Worm (Caenorhabditis elegans) whole organism, mixed stage, embryonic: ENCODE data around the gene Y54G9A.9.

ENCODE experiments used
- M03D4.4 ChIP-seq: sonication (generic microtip); optimal IDR thresholded peaks from 2 replicates; lab custom pipeline; 2017; ENCODE audit warnings: mild to moderate bottlenecking, missing genetic modification characterization, missing compliant biosample characterization
- bed-3 ChIP-seq: fragments of 200-800 bp; sonication (Bioruptor generic); optimal IDR thresholded peaks from 3 replicates; lab custom pipeline; 2018; ENCODE audit warnings: mild to moderate bottlenecking, missing genetic modification characterization, moderate library complexity, missing compliant biosample characterization
- blmp-1 ChIP-seq: fragments of 150-350 bp; optimal IDR thresholded peaks from 2 replicates; lab custom pipeline; 2014; ENCODE audit warnings: missing biosample characterization, missing genetic modification characterization
- ceh-39 ChIP-seq: fragments of 150-350 bp; optimal IDR thresholded peaks from 2 replicates; lab custom pipeline; 2014; ENCODE audit warnings: missing biosample characterization, missing genetic modification characterization
- ceh-43 ChIP-seq: fragments of 200-800 bp; sonication (Bioruptor generic); optimal IDR thresholded peaks from 2 replicates; lab custom pipeline; 2018; ENCODE audit warnings: mild to moderate bottlenecking, missing genetic modification characterization, moderate library complexity, missing compliant biosample characterization
- ceh-83 ChIP-seq: fragments of 200-800 bp; sonication (Bioruptor generic); optimal IDR thresholded peaks from 2 replicates; lab custom pipeline; 2018; ENCODE audit warnings: mild to moderate bottlenecking, missing genetic modification characterization, missing compliant biosample characterization
- ces-1 ChIP-seq: fragments of 150-350 bp; optimal IDR thresholded peaks from 2 replicates; lab custom pipeline; 2014; ENCODE audit warnings: missing biosample characterization, missing genetic modification reagents, missing genetic modification characterization
- cnd-1 ChIP-seq: fragments of 200-800 bp; sonication (Bioruptor generic); optimal IDR thresholded peaks from 2 replicates; lab custom pipeline; 2018; ENCODE audit warnings: mild to moderate bottlenecking, missing genetic modification characterization, missing compliant biosample characterization
- drap-1 ChIP-seq: fragments of 200-800 bp; sonication (Bioruptor generic); optimal IDR thresholded peaks from 3 replicates; lab custom pipeline; 2018; ENCODE audit warnings: mild to moderate bottlenecking, missing genetic modification characterization, missing compliant biosample characterization
- elt-1 ChIP-seq: sonication (generic microtip); optimal IDR thresholded peaks from 2 replicates; lab custom pipeline; 2017; ENCODE audit warnings: missing genetic modification characterization, mild to moderate bottlenecking, missing compliant biosample characterization, antibody characterized with exemption, moderate library complexity, borderline replicate concordance; ENCODE audit not compliant: insufficient read depth
- elt-3 ChIP-seq: fragments of 150-350 bp; optimal IDR thresholded peaks from 2 replicates; lab custom pipeline; 2014; ENCODE audit warnings: missing biosample characterization, missing genetic modification characterization
- flh-1 ChIP-seq: fragments of 200-800 bp; sonication (Bioruptor generic); optimal IDR thresholded peaks from 2 replicates; lab custom pipeline; 2018; ENCODE audit warnings: mild to moderate bottlenecking, missing genetic modification characterization, moderate library complexity, missing compliant biosample characterization
- hlh-1 ChIP-seq: fragments of 150-350 bp; optimal IDR thresholded peaks from 2 replicates; lab custom pipeline; 2014; ENCODE audit warnings: missing biosample characterization, missing genetic modification reagents, missing genetic modification characterization
- lin-13 ChIP-seq: fragments of 150-350 bp; optimal IDR thresholded peaks from 2 replicates; lab custom pipeline; 2014; ENCODE audit warnings: missing biosample characterization, missing genetic modification characterization
- lin-32 ChIP-seq: fragments of 200-800 bp; sonication (Bioruptor generic); optimal IDR thresholded peaks from 2 replicates; lab custom pipeline; 2018; ENCODE audit warnings: mild to moderate bottlenecking, missing genetic modification characterization, missing compliant biosample characterization
- lsy-2 ChIP-seq: fragments of 150-350 bp; optimal IDR thresholded peaks from 2 replicates; lab custom pipeline; 2014; ENCODE audit warnings: missing biosample characterization, missing genetic modification characterization
- mab-5 ChIP-seq: fragments of 150-350 bp; optimal IDR thresholded peaks from 2 replicates; lab custom pipeline; 2014; ENCODE audit warnings: missing biosample characterization, missing genetic modification characterization
- mep-1 ChIP-seq: fragments of 150-350 bp; optimal IDR thresholded peaks from 2 replicates; lab custom pipeline; 2017; ENCODE audit warnings: missing biosample characterization, missing genetic modification reagents, missing genetic modification characterization, inconsistent platforms
- mls-2 ChIP-seq: sonication (generic microtip); optimal IDR thresholded peaks from 2 replicates; lab custom pipeline; 2016; ENCODE audit warnings: mild to moderate bottlenecking, missing genetic modification characterization, moderate library complexity, missing compliant biosample characterization
- nhr-12 ChIP-seq: fragments of 150-350 bp; optimal IDR thresholded peaks from 2 replicates; lab custom pipeline; 2014; ENCODE audit warnings: missing biosample characterization, missing genetic modification characterization
- nhr-2 ChIP-seq: fragments of 150-350 bp; optimal IDR thresholded peaks from 2 replicates; lab custom pipeline; 2014; ENCODE audit warnings: missing biosample characterization, missing genetic modification characterization
- nhr-28 ChIP-seq: fragments of 150-350 bp; optimal IDR thresholded peaks from 2 replicates; lab custom pipeline; 2014; ENCODE audit warnings: missing biosample characterization, missing genetic modification characterization
- nhr-76 ChIP-seq: sonication (generic microtip); optimal IDR thresholded peaks from 2 replicates; lab custom pipeline; 2017; ENCODE audit warnings: missing biosample characterization, missing genetic modification characterization
- pha-4 ChIP-seq: fragments of 150-350 bp; optimal IDR thresholded peaks from 2 replicates; lab custom pipeline; 2018; ENCODE audit warnings: missing biosample characterization, missing genetic modification reagents, missing genetic modification characterization
- snpc-4 ChIP-seq: fragments of 150-350 bp; optimal IDR thresholded peaks from 2 replicates; lab custom pipeline; 2014; ENCODE audit warnings: missing biosample characterization, missing genetic modification characterization
- sptf-1 ChIP-seq: sonication (generic microtip); optimal IDR thresholded peaks from 2 replicates; lab custom pipeline; 2017; ENCODE audit warnings: mild to moderate bottlenecking, missing genetic modification characterization, moderate library complexity, missing compliant biosample characterization
- tbx-8 ChIP-seq: fragments of 200-800 bp; sonication (Bioruptor generic); optimal IDR thresholded peaks from 2 replicates; lab custom pipeline; 2018; ENCODE audit warnings: mild to moderate bottlenecking, missing genetic modification characterization, moderate library complexity, missing compliant biosample characterization
- unc-120 ChIP-seq: sonication (generic microtip); optimal IDR thresholded peaks from 2 replicates; lab custom pipeline; 2017; ENCODE audit warnings: missing genetic modification characterization, missing compliant biosample characterization; ENCODE audit not compliant: poor library complexity, severe bottlenecking
- unc-62 ChIP-seq: fragments of 150-350 bp; optimal IDR thresholded peaks from 2 replicates; lab custom pipeline; 2014; ENCODE audit warnings: missing biosample characterization, missing genetic modification reagents, missing genetic modification characterization
- zip-8 ChIP-seq: fragments of 150-350 bp; optimal IDR thresholded peaks from 2 replicates; lab custom pipeline; 2014; ENCODE audit warnings: missing biosample characterization, missing genetic modification characterization
- ztf-11 ChIP-seq: fragments of 150-350 bp; optimal IDR thresholded peaks from 2 replicates; lab custom pipeline; 2014; ENCODE audit warnings: missing biosample characterization, missing genetic modification characterization

Y54G9A.9 gene

ce11 chrII:13715733-13716132 lies 13.8 kb upstream of the Y54G9A.9 start, which contains the start of gene zipt-2.3:
TSS of gene zipt-2.3 (minus strand) at chrII:13715879.
- TF ChIP-seq elt-1 (tag; lab: Kevin White, UChicago) (no peak), hlh-1 (tag; lab: Kevin White, UChicago) (no peak), lin-32 (GFP tag; lab: Kevin White, UChicago) (no peak), cnd-1 (tag; lab: Kevin White, UChicago) (no peak), sptf-1 (tag; lab: Kevin White, UChicago) (no peak), bed-3 (GFP tag; lab: Kevin White, UChicago) (no peak), lsy-2 (tag; lab: Kevin White, UChicago) (no peak), mls-2 (tag; lab: Kevin White, UChicago) (no peak), elt-3 (tag; lab: Kevin White, UChicago) (no peak), unc-120 (tag; lab: Kevin White, UChicago) (no peak), drap-1 (no peak)
- TF ChIP-seq, all 35 proteins: peak for 0

- no peak for TF ChIP-seq ces-1
- no peak for TF ChIP-seq mep-1 (tag; lab: Kevin White, UChicago)
- no peak for TF ChIP-seq lin-32 (GFP tag; lab: Kevin White, UChicago)
- TF ChIP-seq lsy-2 (tag; lab: Kevin White, UChicago) = no peak
- TF ChIP-seq unc-62 (GFP tag; lab: Kevin White, UChicago) = no peak
- no peak for TF ChIP-seq tbx-8 (GFP tag; lab: Kevin White, UChicago)
- no peak for TF ChIP-seq cnd-1 (tag; lab: Kevin White, UChicago)
- TF ChIP-seq M03D4.4 = no peak
- no peak for TF ChIP-seq nhr-76 (tag; lab: Kevin White, UChicago)
- no peak for TF ChIP-seq hlh-1 (tag; lab: Kevin White, UChicago)
- no peak for TF ChIP-seq zip-8 (tag; lab: Kevin White, UChicago)
- TF ChIP-seq lin-13 (tag; lab: Kevin White, UChicago) = no peak
- TF ChIP-seq elt-1 (tag; lab: Kevin White, UChicago) = no peak
- no peak for TF ChIP-seq ceh-39
- no peak for TF ChIP-seq bed-3 (GFP tag; lab: Kevin White, UChicago)
- no peak for TF ChIP-seq mab-5 (tag; lab: Kevin White, UChicago)
- TF ChIP-seq blmp-1 = no peak
- TF ChIP-seq nhr-12 (tag; lab: Kevin White, UChicago) = no peak
Observed at ce11 chrII:13717393-13718367, 11.8 kb upstream of the Y54G9A.9 start.

- TF ChIP-seq lin-13 (tag; lab: Kevin White, UChicago) (no peak), zip-8 (tag; lab: Kevin White, UChicago) (no peak), lin-32 (GFP tag; lab: Kevin White, UChicago) (no peak), ceh-43 (GFP tag; lab: Kevin White, UChicago) (no peak), pha-4 (no peak), snpc-4 (tag; lab: Kevin White, UChicago) (no peak), lsy-2 (tag; lab: Kevin White, UChicago) (no peak), ceh-83 (GFP tag; lab: Kevin White, UChicago) (no peak), nhr-28 (no peak), nhr-2 (tag; lab: Kevin White, UChicago) (no peak)
Observed at ce11 chrII:13720650-13721049, 8.9 kb upstream of the Y54G9A.9 start.

- no peak for TF ChIP-seq drap-1
- TF ChIP-seq unc-120 (tag; lab: Kevin White, UChicago) = no peak
- no peak for TF ChIP-seq ceh-39
- TF ChIP-seq snpc-4 (tag; lab: Kevin White, UChicago) = no peak
- TF ChIP-seq elt-1 (tag; lab: Kevin White, UChicago) = no peak
- no peak for TF ChIP-seq bed-3 (GFP tag; lab: Kevin White, UChicago)
- no peak for TF ChIP-seq M03D4.4
- TF ChIP-seq ztf-11 = no peak
- TF ChIP-seq ceh-83 (GFP tag; lab: Kevin White, UChicago) = no peak
- no peak for TF ChIP-seq unc-62 (GFP tag; lab: Kevin White, UChicago)
- no peak for TF ChIP-seq lin-13 (tag; lab: Kevin White, UChicago)
- no peak for TF ChIP-seq hlh-1 (tag; lab: Kevin White, UChicago)
- TF ChIP-seq sptf-1 (tag; lab: Kevin White, UChicago) = no peak
- no peak for TF ChIP-seq tbx-8 (GFP tag; lab: Kevin White, UChicago)
- no peak for TF ChIP-seq lin-32 (GFP tag; lab: Kevin White, UChicago)
- TF ChIP-seq mep-1 (tag; lab: Kevin White, UChicago) = no peak
- no peak for TF ChIP-seq nhr-28
- TF ChIP-seq flh-1 (GFP tag; lab: Kevin White, UChicago) = no peak
Observed at ce11 chrII:13721218-13721617, 8.3 kb upstream of the Y54G9A.9 start, which contains the start of gene sre-46. TSS of gene sre-46 (minus strand) at chrII:13721318.
